Fruit fly (Drosophila melanogaster) whole organism, embryonic: ENCODE measurements around the gene Xe7.

ENCODE experiments used
- BEAF-32 ChIP-seq: fragments of 200-800 bp; sonication (Bioruptor generic); optimal IDR thresholded peaks from 3 replicates; lab custom pipeline; 2017; ENCODE audit warnings: missing biosample characterization, missing genetic modification characterization, mild to moderate bottlenecking, moderate library complexity, missing genetic modification reagents
- Bdp1 ChIP-seq: fragments of 200-800 bp; sonication (Bioruptor generic); optimal IDR thresholded peaks from 3 replicates; lab custom pipeline; 2016; ENCODE audit warnings: missing biosample characterization, missing genetic modification characterization
- CG10366 ChIP-seq: fragments of 200-800 bp; sonication (Bioruptor generic); IDR thresholded peaks from 2 replicates; pipeline ENCODE4 v1.3.6; 2022; ENCODE audit warnings: missing biosample characterization, missing genetic modification characterization
- CG10543 ChIP-seq: fragments of 200-800 bp; sonication (Bioruptor generic); optimal IDR thresholded peaks from 3 replicates; lab custom pipeline; 2017; ENCODE audit warnings: missing biosample characterization, mild to moderate bottlenecking, missing genetic modification characterization, moderate library complexity
- CG12104 ChIP-seq: fragments of 200-800 bp; sonication (Bioruptor generic); optimal IDR thresholded peaks from 3 replicates; lab custom pipeline; 2016; ENCODE audit warnings: missing biosample characterization, missing genetic modification characterization
- CG15011 ChIP-seq: fragments of 200-800 bp; sonication (Bioruptor generic); optimal IDR thresholded peaks from 3 replicates; lab custom pipeline; 2018; ENCODE audit warnings: missing biosample characterization, mild to moderate bottlenecking, missing genetic modification characterization
- CG17328 ChIP-seq: fragments of 200-800 bp; sonication (Bioruptor generic); IDR thresholded peaks from 2 replicates; pipeline ENCODE4 v1.3.6; 2022; ENCODE audit warnings: missing biosample characterization, missing genetic modification characterization
- CG1832 ChIP-seq: fragments of 200-800 bp; sonication (Bioruptor generic); optimal IDR thresholded peaks from 2 replicates; lab custom pipeline; 2017; ENCODE audit warnings: missing biosample characterization, mild to moderate bottlenecking, missing genetic modification characterization, inconsistent platforms
- CG3163 ChIP-seq: fragments of 200-800 bp; sonication (Bioruptor generic); optimal IDR thresholded peaks from 3 replicates; lab custom pipeline; 2016; ENCODE audit warnings: missing biosample characterization, missing genetic modification characterization
- CG33213 ChIP-seq: fragments of 200-800 bp; sonication (Bioruptor generic); optimal IDR thresholded peaks from 3 replicates; lab custom pipeline; 2016; ENCODE audit warnings: missing biosample characterization, missing genetic modification characterization
- CG34422 ChIP-seq: fragments of 200-800 bp; sonication (Bioruptor generic); IDR thresholded peaks from 3 replicates; pipeline ENCODE4 v1.3.6; 2022; ENCODE audit warnings: missing biosample characterization, missing genetic modification characterization
- CG6683 ChIP-seq: fragments of 200-800 bp; sonication (Bioruptor generic); optimal IDR thresholded peaks from 2 replicates; lab custom pipeline; 2017; ENCODE audit warnings: missing biosample characterization, mild to moderate bottlenecking, missing genetic modification characterization, missing genetic modification reagents
- CG9932 ChIP-seq: fragments of 200-800 bp; sonication (Bioruptor generic); IDR thresholded peaks from 2 replicates; pipeline ENCODE4 v1.3.6; 2022; ENCODE audit warnings: missing biosample characterization, missing genetic modification characterization
- Dbx ChIP-seq: fragments of 200-800 bp; sonication (Bioruptor generic); IDR thresholded peaks from 3 replicates; pipeline ENCODE4 v1.3.6; 2022; ENCODE audit warnings: missing biosample characterization, missing genetic modification characterization
- Doc3 ChIP-seq: fragments of 200-800 bp; sonication (Bioruptor generic); IDR thresholded peaks from 3 replicates; pipeline ENCODE4 v1.3.6; 2022; ENCODE audit warnings: missing biosample characterization, missing genetic modification characterization; ENCODE audit not compliant: partially characterized antibody
- HLH3B ChIP-seq: fragments of 200-800 bp; sonication (Bioruptor generic); IDR thresholded peaks from 2 replicates; pipeline ENCODE4 v1.3.6; 2022; ENCODE audit warnings: missing biosample characterization, missing genetic modification characterization
- HmgD ChIP-seq: fragments of 200-800 bp; sonication (Bioruptor generic); optimal IDR thresholded peaks from 3 replicates; lab custom pipeline; 2016; ENCODE audit warnings: missing biosample characterization, missing genetic modification characterization
- Lhr ChIP-seq: fragments of 200-800 bp; sonication (Bioruptor generic); optimal IDR thresholded peaks from 3 replicates; lab custom pipeline; 2017; ENCODE audit warnings: mild to moderate bottlenecking, missing biosample characterization, missing genetic modification reagents, missing genetic modification characterization
- Opbp ChIP-seq: fragments of 200-800 bp; sonication (Bioruptor generic); IDR thresholded peaks from 3 replicates; pipeline ENCODE4 v1.3.6; 2022; ENCODE audit warnings: missing biosample characterization, missing genetic modification characterization; ENCODE audit not compliant: partially characterized antibody
- Poxn ChIP-seq: fragments of 200-800 bp; sonication (Bioruptor generic); IDR thresholded peaks from 2 replicates; pipeline ENCODE4 v1.3.6; 2022; ENCODE audit warnings: missing biosample characterization, missing genetic modification characterization
- Scr ChIP-seq: fragments of 200-800 bp; sonication (Bioruptor generic); IDR thresholded peaks from 2 replicates; pipeline ENCODE4 v1.3.6; 2022; ENCODE audit warnings: missing biosample characterization, missing genetic modification characterization; ENCODE audit not compliant: partially characterized antibody
- Usf ChIP-seq: fragments of 200-800 bp; sonication (Bioruptor generic); optimal IDR thresholded peaks from 2 replicates; lab custom pipeline; 2017; ENCODE audit warnings: missing genotype, missing biosample characterization, missing genetic modification characterization
- chinmo ChIP-seq: fragments of 200-800 bp; sonication (Bioruptor generic); IDR thresholded peaks from 4 replicates; pipeline ENCODE4 v1.3.6; 2022; ENCODE audit warnings: missing biosample characterization, missing genetic modification characterization; ENCODE audit not compliant: partially characterized antibody
- corto ChIP-seq: fragments of 200-800 bp; sonication (Bioruptor generic); optimal IDR thresholded peaks from 2 replicates; lab custom pipeline; 2016; ENCODE audit warnings: missing biosample characterization, mild to moderate bottlenecking, missing genetic modification characterization, moderate library complexity
- cwo ChIP-seq: fragments of 200-800 bp; sonication (Bioruptor generic); optimal IDR thresholded peaks from 3 replicates; lab custom pipeline; 2017; ENCODE audit warnings: missing biosample characterization, missing genetic modification characterization, mild to moderate bottlenecking, moderate library complexity, missing genetic modification reagents
- dm ChIP-seq: fragments of 200-800 bp; sonication (Bioruptor generic); optimal IDR thresholded peaks from 3 replicates; lab custom pipeline; 2016; ENCODE audit warnings: missing biosample characterization, missing genetic modification characterization
- ken ChIP-seq: fragments of 200-800 bp; sonication (Bioruptor generic); IDR thresholded peaks from 3 replicates; pipeline ENCODE4 v1.3.6; 2022; ENCODE audit warnings: missing biosample characterization, missing genetic modification characterization
- klu ChIP-seq: fragments of 200-800 bp; sonication (Bioruptor generic); IDR thresholded peaks from 2 replicates; pipeline ENCODE4 v1.3.6; 2022; ENCODE audit warnings: missing biosample characterization, missing genetic modification characterization
- nerfin-1 ChIP-seq: fragments of 200-800 bp; sonication (Bioruptor generic); optimal IDR thresholded peaks from 3 replicates; lab custom pipeline; 2019; ENCODE audit warnings: missing biosample characterization, mild to moderate bottlenecking, missing genetic modification characterization, moderate library complexity
- pnt ChIP-seq: fragments of 200-800 bp; sonication (Bioruptor generic); optimal IDR thresholded peaks from 3 replicates; lab custom pipeline; 2016; ENCODE audit warnings: missing biosample characterization, missing genetic modification characterization
- rib ChIP-seq: fragments of 200-800 bp; sonication (Bioruptor generic); IDR thresholded peaks from 2 replicates; pipeline ENCODE4 v1.3.6; 2022; ENCODE audit warnings: missing biosample characterization, missing genetic modification characterization
- salm ChIP-seq: fragments of 200-800 bp; sonication (Bioruptor generic); optimal IDR thresholded peaks from 2 replicates; lab custom pipeline; 2018; ENCODE audit warnings: missing biosample characterization, mild to moderate bottlenecking, missing genetic modification characterization
- sens ChIP-seq: fragments of 200-800 bp; sonication (Bioruptor generic); peaks from one replicate; lab custom pipeline; 2016; ENCODE audit warnings: missing biosample characterization, missing genetic modification characterization
- sima ChIP-seq: fragments of 200-800 bp; sonication (Bioruptor generic); optimal IDR thresholded peaks from 2 replicates; lab custom pipeline; 2016; ENCODE audit warnings: missing biosample characterization, missing genetic modification characterization
- tin ChIP-seq: fragments of 200-800 bp; sonication (Bioruptor generic); optimal IDR thresholded peaks from 3 replicates; lab custom pipeline; 2016; ENCODE audit warnings: missing biosample characterization, missing genetic modification characterization
- unpg ChIP-seq: fragments of 200-800 bp; sonication (Bioruptor generic); optimal IDR thresholded peaks from 3 replicates; lab custom pipeline; 2018; ENCODE audit warnings: missing biosample characterization, mild to moderate bottlenecking, missing genetic modification characterization, moderate library complexity
- wor ChIP-seq: fragments of 200-800 bp; sonication (Bioruptor generic); IDR thresholded peaks from 2 replicates; pipeline ENCODE4 v1.3.6; 2022; ENCODE audit warnings: missing biosample characterization, missing genetic modification characterization

The Xe7 gene

dm6 chr3R:5648569-5649476 is 20.3 kb downstream of the Xe7 start, which contains the start of the genes MTA1-like and Sec23 (continued):
- TF ChIP-seq CG3163 (GFP tag; lab: Kevin White, UChicago) (no peak), pnt (GFP tag; lab: Kevin White, UChicago) (no peak), klu (no peak), wor (GFP tag; lab: Robert Waterston, UW) (no peak), HLH3B (GFP tag; lab: Robert Waterston, UW) (peak; percentile 35; the same call in 1 of the 2 replicates), Doc3 (GFP tag; lab: Robert Waterston, UW) (peak; percentile 94), dm (peak; percentile 36), CG12104 (GFP tag; lab: Kevin White, UChicago) (peak; percentile 53), salm (tag; lab: Kevin White, UChicago) (no peak), Usf (GFP tag; lab: Kevin White, UChicago) (peak; percentile 6), CG1832 (GFP tag; lab: Kevin White, UChicago) (no peak), Opbp (peak; percentile 90), CG34422 (GFP tag; lab: Robert Waterston, UW) (0 out of 3 replicates have a peak, but pooled peaks have one; percentile 52), CG10543 (GFP tag; lab: Kevin White, UChicago) (peak; percentile 66), CG33213 (GFP tag; lab: Kevin White, UChicago) (no peak), tin (GFP tag; lab: Kevin White, UChicago) (peak; percentile 57), ken (GFP tag; lab: Robert Waterston, UW) (0 out of 3 replicates have a peak, but pooled peaks have one; percentile 4), Bdp1 (GFP tag; lab: Kevin White, UChicago) (no peak), Lhr (GFP tag; lab: Kevin White, UChicago) (peak; percentile 4), Dbx (GFP tag; lab: Robert Waterston, UW) (0 out of 3 replicates have a peak, but pooled peaks have one; percentile 20), Scr (GFP tag; lab: Robert Waterston, UW) (peak; percentile 98), sima (no peak), BEAF-32 (peak; percentile 95), cwo (GFP tag; lab: Kevin White, UChicago) (no peak), chinmo (peak; percentile 96), CG10366 (GFP tag; lab: Robert Waterston, UW) (no peak; the same call in 1 of the 2 replicates), CG6683 (GFP tag; lab: Kevin White, UChicago) (no peak), nerfin-1 (tag; lab: Kevin White, UChicago) (peak; percentile 9), CG15011 (GFP tag; lab: Kevin White, UChicago) (no peak), CG9932 (GFP tag; lab: Robert Waterston, UW) (peak; percentile 80), CG17328 (GFP tag; lab: Robert Waterston, UW) (no peak), HmgD (peak; percentile 14), corto (GFP tag; lab: Kevin White, UChicago) (peak; percentile 60), sens (GFP tag; lab: Kevin White, UChicago) (peak; percentile 81), Poxn (GFP tag; lab: Robert Waterston, UW) (no peak), unpg (GFP tag; lab: Kevin White, UChicago) (peak; percentile 29), rib (GFP tag; lab: Robert Waterston, UW) (no peak; the same call in 1 of the 2 replicates)
- TF ChIP-seq, all 482 proteins: peak for 233
